Worm (Caenorhabditis elegans): ENCODE measurements around the gene col-149.

The col-149 gene

ce11 chrV:10289743-10290142, 2.9 kb downstream of the col-149 start, which contains the start of gene B0024.15:
TSS of gene B0024.15 (plus strand) at chrV:10290043.
- TF ChIP-seq attf-3 (GFP tag; conservative IDR thresholded peaks at IDR 0.05) (no peak), lsl-1 (GFP tag; optimal IDR thresholded peaks at IDR 0.05) (no peak), mes-4 (tag; optimal IDR thresholded peaks at IDR 0.05) (no peak), lin-35 (GFP tag; optimal IDR thresholded peaks at IDR 0.05) (no peak), Y53G8AR.9 (GFP tag; conservative IDR thresholded peaks at IDR 0.05) (no peak), K12H6.12 (tag; optimal IDR thresholded peaks at IDR 0.05) (no peak), nhr-120 (GFP tag; IDR thresholded peaks at IDR 0.05) (no peak), egrh-3 (GFP tag; IDR thresholded peaks at IDR 0.05) (no peak), bed-1 (GFP tag; IDR thresholded peaks at IDR 0.05) (no peak), nhr-80 (tag; optimal IDR thresholded peaks at IDR 0.05) (no peak), madf-10 (tag; optimal IDR thresholded peaks at IDR 0.05) (no peak), nfyb-1 (GFP tag; IDR thresholded peaks at IDR 0.05) (no peak), nhr-179 (tag; optimal IDR thresholded peaks at IDR 0.05) (no peak), egl-18 (GFP tag; IDR thresholded peaks at IDR 0.05) (no peak), F10E7.11 (tag; optimal IDR thresholded peaks at IDR 0.05) (no peak), egl-44 (GFP tag; IDR thresholded peaks at IDR 0.05) (no peak), Y79H2A.3 (GFP tag; conservative IDR thresholded peaks at IDR 0.05) (no peak)

ce11 chrV:10287260-10287659, 5.4 kb downstream of the col-149 start, which contains the start of gene B0024.3:
TSS of gene B0024.3 (plus strand) at chrV:10287560.
- TF ChIP-seq hmg-20 (GFP tag; IDR thresholded peaks at IDR 0.05) (no peak), B0261.1 (tag; optimal IDR thresholded peaks at IDR 0.05) (no peak), nfya-2 (GFP tag; IDR thresholded peaks at IDR 0.05) (no peak), F10E7.11 (tag; optimal IDR thresholded peaks at IDR 0.05) (no peak), aptf-2 (GFP tag; conservative IDR thresholded peaks at IDR 0.05) (no peak), egrh-3 (GFP tag; IDR thresholded peaks at IDR 0.05) (no peak), bed-2 (GFP tag; IDR thresholded peaks at IDR 0.05) (no peak), tlf-1 (GFP tag; optimal IDR thresholded peaks at IDR 0.05) (no peak)

ce11 chrV:10285853-10286252, 6.8 kb downstream of the col-149 start:
- TF ChIP-seq sea-2 (GFP tag; IDR thresholded peaks at IDR 0.05), result no peak
- TF ChIP-seq lin-26 (GFP tag; IDR thresholded peaks at IDR 0.05), result no peak
- no peak for TF ChIP-seq nhr-120 (GFP tag; IDR thresholded peaks at IDR 0.05)

ce11 chrV:10283444-10283843, 9.2 kb downstream of the col-149 start, which contains the start of gene lys-3:
TSS of gene lys-3 (minus strand) at chrV:10283544.
- TF ChIP-seq Y79H2A.3 (GFP tag; conservative IDR thresholded peaks at IDR 0.05) (no peak), rcor-1 (GFP tag; IDR thresholded peaks at IDR 0.05) (no peak), snpc-1.1 (tag; optimal IDR thresholded peaks at IDR 0.05; ENCODE audit: insufficient read depth) (no peak), Y95B8A.8 (GFP tag; IDR thresholded peaks at IDR 0.05) (no peak), F23B12.7 (tag; optimal IDR thresholded peaks at IDR 0.05; ENCODE audit: insufficient read depth) (no peak), xnd-1 (tag; optimal IDR thresholded peaks at IDR 0.05) (no peak), madf-8 (GFP tag; conservative IDR thresholded peaks at IDR 0.05) (no peak), ztf-25 (GFP tag; IDR thresholded peaks at IDR 0.05) (no peak), nhr-80 (tag; optimal IDR thresholded peaks at IDR 0.05) (no peak), ztf-6 (GFP tag; IDR thresholded peaks at IDR 0.05) (no peak), gei-17 (GFP tag; optimal IDR thresholded peaks at IDR 0.05) (no peak), rec-8 (tag; optimal IDR thresholded peaks at IDR 0.05) (no peak), unc-130 (GFP tag; optimal IDR thresholded peaks at IDR 0.05) (no peak), F37B4.10 (GFP tag; IDR thresholded peaks at IDR 0.05) (no peak), dpff-1 (tag; optimal IDR thresholded peaks at IDR 0.05) (no peak), hmg-20 (GFP tag; IDR thresholded peaks at IDR 0.05) (no peak)
